In the genomic region with DNA sequence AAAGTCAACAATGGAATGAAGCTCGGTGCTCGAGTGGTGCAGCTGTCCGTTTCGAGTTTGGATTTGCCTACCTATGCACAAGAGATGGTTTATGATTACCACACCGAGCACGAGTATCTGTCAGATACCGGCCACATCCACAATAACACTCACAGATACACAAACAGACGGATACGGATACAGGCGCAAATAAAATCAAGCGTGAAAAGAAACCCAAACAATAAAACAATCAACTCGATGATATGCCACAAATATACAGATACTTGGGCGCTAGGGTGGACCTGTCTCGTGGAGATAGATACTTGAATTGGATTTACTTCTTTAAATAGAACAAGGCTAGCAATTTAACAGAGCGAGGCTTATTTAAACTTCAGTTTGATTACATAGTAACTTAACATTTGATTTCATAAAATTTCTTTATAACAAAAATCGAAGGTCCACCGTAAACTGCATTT, we compare ENCODE assay signal across 5 fruit fly cellular contexts.
A peak's percentile ranks its signal among the peaks of the same experiment; 100 is the strongest.
TF ChIP-seq lines count a peak whose summit lies in the region.

No protein-coding gene starts in this region.

- TF ChIP-seq CTCF in whole organism, embryonic (GFP tag; optimal IDR thresholded peaks at IDR 0.05; lab: Kevin White, UChicago), result no peak

TF ChIP-seq in whole organism, adult, 20 proteins besides CTCF, POLR2A, EP300 and RAD21 (continues in another document):
- TF ChIP-seq CG1620 (GFP tag; optimal IDR thresholded peaks at IDR 0.05; lab: Kevin White, UChicago) (peak; percentile 31), ovo (GFP tag; optimal IDR thresholded peaks at IDR 0.05; lab: Kevin White, UChicago) (no peak), CG33017 (tag; optimal IDR thresholded peaks at IDR 0.05; lab: Kevin White, UChicago) (peak; percentile 81), bab1 (GFP tag; optimal IDR thresholded peaks at IDR 0.05; lab: Kevin White, UChicago) (peak; percentile 88), pad (GFP tag; optimal IDR thresholded peaks at IDR 0.05; lab: Kevin White, UChicago) (peak; percentile 43), Hr96 (GFP tag; optimal IDR thresholded peaks at IDR 0.05; lab: Kevin White, UChicago) (peak; percentile 65), CG5204 (GFP tag; optimal IDR thresholded peaks at IDR 0.05; lab: Kevin White, UChicago) (no peak), Mnt (GFP tag; optimal IDR thresholded peaks at IDR 0.05; lab: Kevin White, UChicago) (peak; percentile 56), CG12768 (GFP tag; optimal IDR thresholded peaks at IDR 0.05; lab: Kevin White, UChicago) (peak; percentile 19), CG7101 (tag; optimal IDR thresholded peaks at IDR 0.05; lab: Kevin White, UChicago) (peak; percentile 92), CG14711 (tag; optimal IDR thresholded peaks at IDR 0.05; lab: Kevin White, UChicago) (peak; percentile 84), toe (GFP tag; optimal IDR thresholded peaks at IDR 0.05; lab: Kevin White, UChicago) (no peak), CG11617 (GFP tag; optimal IDR thresholded peaks at IDR 0.05; lab: Kevin White, UChicago) (peak; percentile 80), Crg-1 (GFP tag; optimal IDR thresholded peaks at IDR 0.05; lab: Kevin White, UChicago) (peak; percentile 41), cic (GFP tag; optimal IDR thresholded peaks at IDR 0.05; lab: Kevin White, UChicago) (no peak), CG7045 (GFP tag; optimal IDR thresholded peaks at IDR 0.05; lab: Kevin White, UChicago) (peak; percentile 56), tj (GFP tag; optimal IDR thresholded peaks at IDR 0.05; lab: Kevin White, UChicago) (peak; percentile 97)

TF ChIP-seq in whole organism, embryonic, 481 proteins besides CTCF, POLR2A, EP300 and RAD21 (continues in another document):
- peak; percentile 36 for TF ChIP-seq CG30403 (GFP tag; optimal IDR thresholded peaks at IDR 0.05; lab: Kevin White, UChicago)
- TF ChIP-seq GATAe (GFP tag; conservative IDR thresholded peaks at IDR 0.05; lab: Robert Waterston, UW), result no peak
- no peak for TF ChIP-seq CG7271 (tag; optimal IDR thresholded peaks at IDR 0.05; lab: Kevin White, UChicago)
- TF ChIP-seq pan (optimal IDR thresholded peaks at IDR 0.05; lab: Kevin White, UChicago), result no peak
- TF ChIP-seq pan (GFP tag; optimal IDR thresholded peaks at IDR 0.05 in 1 of 2, IDR thresholded peaks at IDR 0.05 in 1 of 2), result peak in 1 of 2 experiments; percentile 45
- TF ChIP-seq esg (GFP tag; conservative IDR thresholded peaks at IDR 0.05; lab: Robert Waterston, UW), result 0 out of 2 replicates have a peak, but pooled peaks have one; percentile 22
- TF ChIP-seq CG18011 (GFP tag; optimal IDR thresholded peaks at IDR 0.05; lab: Kevin White, UChicago), result peak; percentile 13
- no peak for TF ChIP-seq ftz-f1 (GFP tag; optimal IDR thresholded peaks at IDR 0.05; lab: Kevin White, UChicago)
- TF ChIP-seq CG12104 (GFP tag; optimal IDR thresholded peaks at IDR 0.05; lab: Kevin White, UChicago), result no peak
- TF ChIP-seq cad (GFP tag; optimal IDR thresholded peaks at IDR 0.05; lab: Kevin White, UChicago), result no peak
- TF ChIP-seq ro (GFP tag; IDR thresholded peaks at IDR 0.05; lab: Robert Waterston, UW), result no peak
- TF ChIP-seq CG13123 (GFP tag; optimal IDR thresholded peaks at IDR 0.05; lab: Kevin White, UChicago), result no peak
- TF ChIP-seq salm (tag; optimal IDR thresholded peaks at IDR 0.05; lab: Kevin White, UChicago), result peak; percentile 54
- peak; percentile 58 for TF ChIP-seq CG1603 (tag; optimal IDR thresholded peaks at IDR 0.05; lab: Kevin White, UChicago)
- TF ChIP-seq CG8089 (GFP tag; optimal IDR thresholded peaks at IDR 0.05; lab: Kevin White, UChicago), result peak; percentile 6
- peak; percentile 86 for TF ChIP-seq sens (GFP tag; lab: Kevin White, UChicago)
- peak; percentile 58 for TF ChIP-seq tap (tag; optimal IDR thresholded peaks at IDR 0.05; lab: Kevin White, UChicago)

TF ChIP-seq in whole organism, prepupa, 60 proteins besides CTCF, POLR2A, EP300 and RAD21 (continues in another document):
- TF ChIP-seq Met (GFP tag; optimal IDR thresholded peaks at IDR 0.05; lab: Kevin White, UChicago), result peak; percentile 88
- peak; percentile 86 for TF ChIP-seq Smox (GFP tag; optimal IDR thresholded peaks at IDR 0.05; lab: Kevin White, UChicago)
- TF ChIP-seq acj6 (GFP tag; optimal IDR thresholded peaks at IDR 0.05; lab: Kevin White, UChicago), result peak; percentile 81
- TF ChIP-seq net (GFP tag; optimal IDR thresholded peaks at IDR 0.05; lab: Kevin White, UChicago), result peak; percentile 82
- TF ChIP-seq CG6163 (GFP tag; IDR thresholded peaks at IDR 0.05; lab: Robert Waterston, UW), result peak; percentile 89
- TF ChIP-seq CG6854 (GFP tag; optimal IDR thresholded peaks at IDR 0.05; lab: Kevin White, UChicago), result no peak
- peak; percentile 65 for TF ChIP-seq Sox15 (GFP tag; optimal IDR thresholded peaks at IDR 0.05; lab: Kevin White, UChicago)
- TF ChIP-seq CG3919 (GFP tag; optimal IDR thresholded peaks at IDR 0.05; lab: Kevin White, UChicago), result peak; percentile 79
- peak; percentile 70 for TF ChIP-seq cyc (GFP tag; optimal IDR thresholded peaks at IDR 0.05; lab: Kevin White, UChicago)
- peak; percentile 45 for TF ChIP-seq CG3032 (tag; optimal IDR thresholded peaks at IDR 0.05; lab: Kevin White, UChicago)
- TF ChIP-seq topi (GFP tag; optimal IDR thresholded peaks at IDR 0.05; lab: Kevin White, UChicago), result peak; percentile 81
- TF ChIP-seq CG8119 (GFP tag; IDR thresholded peaks at IDR 0.05; lab: Robert Waterston, UW), result peak; percentile 88
- peak; percentile 8 for TF ChIP-seq CG4318 (GFP tag; optimal IDR thresholded peaks at IDR 0.05; lab: Kevin White, UChicago)
- peak; percentile 79 for TF ChIP-seq Ets21C (GFP tag; optimal IDR thresholded peaks at IDR 0.05; lab: Kevin White, UChicago)
- peak; percentile 51 for TF ChIP-seq fd59A (GFP tag; optimal IDR thresholded peaks at IDR 0.05; lab: Kevin White, UChicago)
- TF ChIP-seq salr (GFP tag; optimal IDR thresholded peaks at IDR 0.05; lab: Kevin White, UChicago), result peak; percentile 49 to 55
- peak; percentile 44 for TF ChIP-seq CG16779 (tag; optimal IDR thresholded peaks at IDR 0.05; lab: Kevin White, UChicago)
- TF ChIP-seq Hr38 (GFP tag; optimal IDR thresholded peaks at IDR 0.05; lab: Kevin White, UChicago), result no peak
- TF ChIP-seq svp (GFP tag; lab: Kevin White, UChicago), result peak; percentile 87

TF ChIP-seq in whole organism, pupa, 21 proteins besides CTCF, POLR2A, EP300 and RAD21 (continues in another document):
- TF ChIP-seq rn (GFP tag; IDR thresholded peaks at IDR 0.05; lab: Robert Waterston, UW) (no peak), CG34367 (tag; optimal IDR thresholded peaks at IDR 0.05; lab: Kevin White, UChicago) (peak; percentile 62), Snoo (tag; optimal IDR thresholded peaks at IDR 0.05; lab: Kevin White, UChicago) (peak; percentile 75), EcR (GFP tag; optimal IDR thresholded peaks at IDR 0.05; lab: Kevin White, UChicago) (peak; percentile 55), CG13204 (GFP tag; optimal IDR thresholded peaks at IDR 0.05; lab: Kevin White, UChicago) (no peak), Ets98B (GFP tag; IDR thresholded peaks at IDR 0.05; lab: Robert Waterston, UW) (peak; percentile 81), CG4496 (GFP tag; IDR thresholded peaks at IDR 0.05; lab: Robert Waterston, UW) (peak; percentile 90), CG8159 (tag; optimal IDR thresholded peaks at IDR 0.05; lab: Kevin White, UChicago) (peak; percentile 98), fd96Ca (GFP tag; IDR thresholded peaks at IDR 0.05; lab: Robert Waterston, UW) (peak; percentile 71; the same call in 2 of the 3 replicates), CG8301 (tag; optimal IDR thresholded peaks at IDR 0.05; lab: Kevin White, UChicago) (peak; percentile 67), CG12605 (GFP tag; IDR thresholded peaks at IDR 0.05; lab: Robert Waterston, UW) (peak; percentile 80), CG15710 (tag; optimal IDR thresholded peaks at IDR 0.05; lab: Kevin White, UChicago) (peak; percentile 72), CG10348 (GFP tag; IDR thresholded peaks at IDR 0.05; lab: Robert Waterston, UW) (no peak), CG32121 (GFP tag; IDR thresholded peaks at IDR 0.05; lab: Robert Waterston, UW) (peak; percentile 74; the same call in 1 of the 2 replicates), Pif1A (GFP tag; optimal IDR thresholded peaks at IDR 0.05; lab: Kevin White, UChicago) (peak; percentile 89), CG9948 (tag; optimal IDR thresholded peaks at IDR 0.05; lab: Kevin White, UChicago) (peak; percentile 63), CG17806 (tag; optimal IDR thresholded peaks at IDR 0.05; lab: Kevin White, UChicago) (peak; percentile 68), D1 (tag; optimal IDR thresholded peaks at IDR 0.05; lab: Kevin White, UChicago) (no peak), gl (tag; optimal IDR thresholded peaks at IDR 0.05; lab: Kevin White, UChicago) (peak; percentile 22)

TF ChIP-seq in whole organism, wandering third instar larva, 38 proteins besides CTCF, POLR2A, EP300 and RAD21 (continues in another document):
- TF ChIP-seq Rel (GFP tag; optimal IDR thresholded peaks at IDR 0.05; lab: Kevin White, UChicago), result no peak
- TF ChIP-seq Rel (tag; optimal IDR thresholded peaks at IDR 0.05; lab: Kevin White, UChicago), result no peak
- TF ChIP-seq Hr83 (GFP tag; optimal IDR thresholded peaks at IDR 0.05; lab: Kevin White, UChicago; ENCODE audit: poor library complexity, severe bottlenecking), result no peak
- no peak for TF ChIP-seq Hr78 (GFP tag; optimal IDR thresholded peaks at IDR 0.05; lab: Kevin White, UChicago)
- TF ChIP-seq CrebA (GFP tag; optimal IDR thresholded peaks at IDR 0.05; lab: Kevin White, UChicago; ENCODE audit: borderline replicate concordance), result no peak
- no peak for TF ChIP-seq dmrt93B (GFP tag; optimal IDR thresholded peaks at IDR 0.05; lab: Kevin White, UChicago)
- TF ChIP-seq jim (GFP tag; optimal IDR thresholded peaks at IDR 0.05; lab: Kevin White, UChicago), result no peak
- peak; percentile 66 for TF ChIP-seq psq (GFP tag; optimal IDR thresholded peaks at IDR 0.05; lab: Kevin White, UChicago)
- TF ChIP-seq Myc (optimal IDR thresholded peaks at IDR 0.05; lab: Kevin White, UChicago), result no peak
- TF ChIP-seq Sp1 (GFP tag; optimal IDR thresholded peaks at IDR 0.05; lab: Kevin White, UChicago), result peak; percentile 50
- no peak for TF ChIP-seq Jra (GFP tag; optimal IDR thresholded peaks at IDR 0.05; lab: Kevin White, UChicago)
- TF ChIP-seq brk (GFP tag; optimal IDR thresholded peaks at IDR 0.05; lab: Kevin White, UChicago), result peak; percentile 16
- no peak for TF ChIP-seq Dif (GFP tag; optimal IDR thresholded peaks at IDR 0.05; lab: Kevin White, UChicago; ENCODE audit: partially characterized antibody)
- no peak for TF ChIP-seq dl (GFP tag; optimal IDR thresholded peaks at IDR 0.05; lab: Kevin White, UChicago; ENCODE audit: insufficient read depth in 1 of 2, partially characterized antibody in 2 of 2)
- no peak for TF ChIP-seq CG9705 (GFP tag; optimal IDR thresholded peaks at IDR 0.05; lab: Kevin White, UChicago)
- TF ChIP-seq br (GFP tag; optimal IDR thresholded peaks at IDR 0.05; lab: Kevin White, UChicago), result peak; percentile 74
- TF ChIP-seq dsf (GFP tag; optimal IDR thresholded peaks at IDR 0.05; lab: Kevin White, UChicago; ENCODE audit: borderline replicate concordance), result no peak
- no peak for TF ChIP-seq Dfd (GFP tag; optimal IDR thresholded peaks at IDR 0.05; lab: Kevin White, UChicago)
- TF ChIP-seq foxo (GFP tag; optimal IDR thresholded peaks at IDR 0.05; lab: Kevin White, UChicago), result peak; percentile 27 to 78
- TF ChIP-seq tai (GFP tag; optimal IDR thresholded peaks at IDR 0.05; lab: Kevin White, UChicago), result no peak
- peak; percentile 77 for TF ChIP-seq h (GFP tag; optimal IDR thresholded peaks at IDR 0.05; lab: Kevin White, UChicago)
